Worm (Caenorhabditis elegans) whole organism, mixed stage, embryonic: Measurements from ENCODE around the gene mmaa-1.

Experiments
- bed-3 ChIP-seq: fragments of 200-800 bp; sonication (Bioruptor generic); optimal IDR thresholded peaks from 3 replicates; lab custom pipeline; 2018; ENCODE audit warnings: mild to moderate bottlenecking, missing genetic modification characterization, moderate library complexity, missing compliant biosample characterization
- ceh-39 ChIP-seq: fragments of 150-350 bp; optimal IDR thresholded peaks from 2 replicates; lab custom pipeline; 2014; ENCODE audit warnings: missing biosample characterization, missing genetic modification characterization
- elt-1 ChIP-seq: sonication (generic microtip); optimal IDR thresholded peaks from 2 replicates; lab custom pipeline; 2017; ENCODE audit warnings: missing genetic modification characterization, mild to moderate bottlenecking, missing compliant biosample characterization, antibody characterized with exemption, moderate library complexity, borderline replicate concordance; ENCODE audit not compliant: insufficient read depth
- lin-13 ChIP-seq: fragments of 150-350 bp; optimal IDR thresholded peaks from 2 replicates; lab custom pipeline; 2014; ENCODE audit warnings: missing biosample characterization, missing genetic modification characterization
- mls-2 ChIP-seq: sonication (generic microtip); optimal IDR thresholded peaks from 2 replicates; lab custom pipeline; 2016; ENCODE audit warnings: mild to moderate bottlenecking, missing genetic modification characterization, moderate library complexity, missing compliant biosample characterization
- nhr-12 ChIP-seq: fragments of 150-350 bp; optimal IDR thresholded peaks from 2 replicates; lab custom pipeline; 2014; ENCODE audit warnings: missing biosample characterization, missing genetic modification characterization
- nhr-2 ChIP-seq: fragments of 150-350 bp; optimal IDR thresholded peaks from 2 replicates; lab custom pipeline; 2014; ENCODE audit warnings: missing biosample characterization, missing genetic modification characterization
- nhr-237 ChIP-seq: fragments of 150-350 bp; optimal IDR thresholded peaks from 2 replicates; lab custom pipeline; 2014; ENCODE audit warnings: missing biosample characterization, missing genetic modification characterization
- nhr-28 ChIP-seq: fragments of 150-350 bp; optimal IDR thresholded peaks from 2 replicates; lab custom pipeline; 2014; ENCODE audit warnings: missing biosample characterization, missing genetic modification characterization
- pha-4 ChIP-seq: fragments of 150-350 bp; optimal IDR thresholded peaks from 2 replicates; lab custom pipeline; 2018; ENCODE audit warnings: missing biosample characterization, missing genetic modification reagents, missing genetic modification characterization
- snpc-4 ChIP-seq: fragments of 150-350 bp; optimal IDR thresholded peaks from 2 replicates; lab custom pipeline; 2014; ENCODE audit warnings: missing biosample characterization, missing genetic modification characterization
- tbx-8 ChIP-seq: fragments of 200-800 bp; sonication (Bioruptor generic); optimal IDR thresholded peaks from 2 replicates; lab custom pipeline; 2018; ENCODE audit warnings: mild to moderate bottlenecking, missing genetic modification characterization, moderate library complexity, missing compliant biosample characterization
- unc-39 ChIP-seq: fragments of 150-350 bp; optimal IDR thresholded peaks from 2 replicates; lab custom pipeline; 2014; ENCODE audit warnings: missing biosample characterization, missing genetic modification characterization
- unc-62 ChIP-seq: fragments of 150-350 bp; optimal IDR thresholded peaks from 2 replicates; lab custom pipeline; 2014; ENCODE audit warnings: missing biosample characterization, missing genetic modification reagents, missing genetic modification characterization

ce11 chrII:7073537-7073913 lies 27.4 kb downstream of the mmaa-1 start, which contains the start of gene kat-1:
- no peak for TF ChIP-seq unc-62
- no peak for TF ChIP-seq elt-1 (tag; lab: Kevin White, UChicago)
- TF ChIP-seq pha-4, result no peak
- TF ChIP-seq snpc-4 (tag; lab: Kevin White, UChicago), result no peak
- no peak for TF ChIP-seq nhr-237 (tag; lab: Kevin White, UChicago)
- TF ChIP-seq nhr-12 (tag; lab: Kevin White, UChicago), result no peak
- TF ChIP-seq unc-39 (tag; lab: Kevin White, UChicago), result no peak
- no peak for TF ChIP-seq nhr-28
- no peak for TF ChIP-seq tbx-8
- no peak for TF ChIP-seq ceh-39 (tag; lab: Kevin White, UChicago)
- no peak for TF ChIP-seq bed-3 (GFP tag; lab: Kevin White, UChicago)
- TF ChIP-seq lin-13 (tag; lab: Kevin White, UChicago), result no peak
- no peak for TF ChIP-seq mls-2 (tag; lab: Kevin White, UChicago)
- TF ChIP-seq nhr-2 (tag; lab: Kevin White, UChicago), result no peak
